Worm (Caenorhabditis elegans) whole organism, mixed stage, embryonic: ENCODE data around the gene srx-67.

ENCODE experiments used
- M03D4.4 ChIP-seq: sonication (generic microtip); optimal IDR thresholded peaks from 2 replicates; lab custom pipeline; 2017; ENCODE audit warnings: mild to moderate bottlenecking, missing genetic modification characterization, missing compliant biosample characterization
- bed-3 ChIP-seq: fragments of 200-800 bp; sonication (Bioruptor generic); optimal IDR thresholded peaks from 3 replicates; lab custom pipeline; 2018; ENCODE audit warnings: mild to moderate bottlenecking, missing genetic modification characterization, moderate library complexity, missing compliant biosample characterization
- ceh-43 ChIP-seq: fragments of 200-800 bp; sonication (Bioruptor generic); optimal IDR thresholded peaks from 2 replicates; lab custom pipeline; 2018; ENCODE audit warnings: mild to moderate bottlenecking, missing genetic modification characterization, moderate library complexity, missing compliant biosample characterization
- ceh-83 ChIP-seq: fragments of 200-800 bp; sonication (Bioruptor generic); optimal IDR thresholded peaks from 2 replicates; lab custom pipeline; 2018; ENCODE audit warnings: mild to moderate bottlenecking, missing genetic modification characterization, missing compliant biosample characterization
- ces-1 ChIP-seq: fragments of 150-350 bp; optimal IDR thresholded peaks from 2 replicates; lab custom pipeline; 2014; ENCODE audit warnings: missing biosample characterization, missing genetic modification reagents, missing genetic modification characterization
- drap-1 ChIP-seq: fragments of 200-800 bp; sonication (Bioruptor generic); optimal IDR thresholded peaks from 3 replicates; lab custom pipeline; 2018; ENCODE audit warnings: mild to moderate bottlenecking, missing genetic modification characterization, missing compliant biosample characterization
- elt-1 ChIP-seq: sonication (generic microtip); optimal IDR thresholded peaks from 2 replicates; lab custom pipeline; 2017; ENCODE audit warnings: missing genetic modification characterization, mild to moderate bottlenecking, missing compliant biosample characterization, antibody characterized with exemption, moderate library complexity, borderline replicate concordance; ENCODE audit not compliant: insufficient read depth
- flh-1 ChIP-seq: fragments of 200-800 bp; sonication (Bioruptor generic); optimal IDR thresholded peaks from 2 replicates; lab custom pipeline; 2018; ENCODE audit warnings: mild to moderate bottlenecking, missing genetic modification characterization, moderate library complexity, missing compliant biosample characterization
- ham-2 ChIP-seq: fragments of 200-800 bp; sonication (Bioruptor generic); optimal IDR thresholded peaks from 2 replicates; lab custom pipeline; 2018; ENCODE audit warnings: mild to moderate bottlenecking, missing genetic modification characterization, missing compliant biosample characterization
- hlh-1 ChIP-seq: fragments of 150-350 bp; optimal IDR thresholded peaks from 2 replicates; lab custom pipeline; 2014; ENCODE audit warnings: missing biosample characterization, missing genetic modification reagents, missing genetic modification characterization
- lin-32 ChIP-seq: fragments of 200-800 bp; sonication (Bioruptor generic); optimal IDR thresholded peaks from 2 replicates; lab custom pipeline; 2018; ENCODE audit warnings: mild to moderate bottlenecking, missing genetic modification characterization, missing compliant biosample characterization
- lsy-2 ChIP-seq: fragments of 150-350 bp; optimal IDR thresholded peaks from 2 replicates; lab custom pipeline; 2014; ENCODE audit warnings: missing biosample characterization, missing genetic modification characterization
- mab-5 ChIP-seq: fragments of 150-350 bp; optimal IDR thresholded peaks from 2 replicates; lab custom pipeline; 2014; ENCODE audit warnings: missing biosample characterization, missing genetic modification characterization
- mep-1 ChIP-seq: fragments of 150-350 bp; optimal IDR thresholded peaks from 2 replicates; lab custom pipeline; 2017; ENCODE audit warnings: missing biosample characterization, missing genetic modification reagents, missing genetic modification characterization, inconsistent platforms
- mls-2 ChIP-seq: sonication (generic microtip); optimal IDR thresholded peaks from 2 replicates; lab custom pipeline; 2016; ENCODE audit warnings: mild to moderate bottlenecking, missing genetic modification characterization, moderate library complexity, missing compliant biosample characterization
- nhr-237 ChIP-seq: fragments of 150-350 bp; optimal IDR thresholded peaks from 2 replicates; lab custom pipeline; 2014; ENCODE audit warnings: missing biosample characterization, missing genetic modification characterization
- nhr-28 ChIP-seq: fragments of 150-350 bp; optimal IDR thresholded peaks from 2 replicates; lab custom pipeline; 2014; ENCODE audit warnings: missing biosample characterization, missing genetic modification characterization
- nhr-76 ChIP-seq: sonication (generic microtip); optimal IDR thresholded peaks from 2 replicates; lab custom pipeline; 2017; ENCODE audit warnings: missing biosample characterization, missing genetic modification characterization
- pha-4 ChIP-seq: fragments of 150-350 bp; optimal IDR thresholded peaks from 2 replicates; lab custom pipeline; 2018; ENCODE audit warnings: missing biosample characterization, missing genetic modification reagents, missing genetic modification characterization
- sem-2 ChIP-seq: fragments of 200-800 bp; sonication (Bioruptor generic); optimal IDR thresholded peaks from 2 replicates; lab custom pipeline; 2018; ENCODE audit warnings: mild to moderate bottlenecking, missing genetic modification characterization, missing compliant biosample characterization
- snpc-4 ChIP-seq: fragments of 150-350 bp; optimal IDR thresholded peaks from 2 replicates; lab custom pipeline; 2014; ENCODE audit warnings: missing biosample characterization, missing genetic modification characterization
- sptf-1 ChIP-seq: sonication (generic microtip); optimal IDR thresholded peaks from 2 replicates; lab custom pipeline; 2017; ENCODE audit warnings: mild to moderate bottlenecking, missing genetic modification characterization, moderate library complexity, missing compliant biosample characterization
- tbx-8 ChIP-seq: fragments of 200-800 bp; sonication (Bioruptor generic); optimal IDR thresholded peaks from 2 replicates; lab custom pipeline; 2018; ENCODE audit warnings: mild to moderate bottlenecking, missing genetic modification characterization, moderate library complexity, missing compliant biosample characterization
- unc-120 ChIP-seq: sonication (generic microtip); optimal IDR thresholded peaks from 2 replicates; lab custom pipeline; 2017; ENCODE audit warnings: missing genetic modification characterization, missing compliant biosample characterization; ENCODE audit not compliant: poor library complexity, severe bottlenecking
- unc-39 ChIP-seq: fragments of 150-350 bp; optimal IDR thresholded peaks from 2 replicates; lab custom pipeline; 2014; ENCODE audit warnings: missing biosample characterization, missing genetic modification characterization
- unc-62 ChIP-seq: fragments of 150-350 bp; optimal IDR thresholded peaks from 2 replicates; lab custom pipeline; 2014; ENCODE audit warnings: missing biosample characterization, missing genetic modification reagents, missing genetic modification characterization
- zip-8 ChIP-seq: fragments of 150-350 bp; optimal IDR thresholded peaks from 2 replicates; lab custom pipeline; 2014; ENCODE audit warnings: missing biosample characterization, missing genetic modification characterization
- ztf-11 ChIP-seq: fragments of 150-350 bp; optimal IDR thresholded peaks from 2 replicates; lab custom pipeline; 2014; ENCODE audit warnings: missing biosample characterization, missing genetic modification characterization

srx-67 gene

ce11 chrV:3953739-3954138, 37.2 kb downstream of the srx-67 start, which contains the start of gene str-247:
Gene str-247 (plus strand): TSS chrV:3954039.
- TF ChIP-seq unc-39 (no peak), snpc-4 (no peak), zip-8 (tag; lab: Kevin White, UChicago) (no peak), elt-1 (tag; lab: Kevin White, UChicago) (no peak)

- TF ChIP-seq pha-4 (tag; lab: Kevin White, UChicago) (no peak), mls-2 (tag; lab: Kevin White, UChicago) (no peak), ceh-83 (GFP tag; lab: Kevin White, UChicago) (no peak), hlh-1 (tag; lab: Kevin White, UChicago) (no peak), lsy-2 (tag; lab: Kevin White, UChicago) (no peak), bed-3 (no peak), nhr-237 (tag; lab: Kevin White, UChicago) (no peak), mep-1 (tag; lab: Kevin White, UChicago) (no peak), flh-1 (no peak), M03D4.4 (no peak), unc-62 (GFP tag; lab: Kevin White, UChicago) (no peak), snpc-4 (no peak), ces-1 (GFP tag; lab: Kevin White, UChicago) (no peak), nhr-28 (no peak), drap-1 (GFP tag; lab: Kevin White, UChicago) (no peak), ceh-43 (GFP tag; lab: Kevin White, UChicago) (no peak), sptf-1 (no peak)
Observed at ce11 chrV:3957608-3958007, 41.0 kb downstream of the srx-67 start, which contains the start of gene cyp-34A5. Gene cyp-34A5 (minus strand): TSS chrV:3957708.

ce11 chrV:3961235-3961634, 44.7 kb downstream of the srx-67 start, which contains the start of gene cyp-34A6:
Gene cyp-34A6 (minus strand): TSS chrV:3961335.
- TF ChIP-seq zip-8 (tag; lab: Kevin White, UChicago) (no peak), bed-3 (no peak), mep-1 (tag; lab: Kevin White, UChicago) (no peak), mab-5 (tag; lab: Kevin White, UChicago) (no peak), sptf-1 (no peak)

- TF ChIP-seq lsy-2 (tag; lab: Kevin White, UChicago) = no peak
- TF ChIP-seq ces-1 (GFP tag; lab: Kevin White, UChicago) = no peak
- no peak for TF ChIP-seq unc-62 (GFP tag; lab: Kevin White, UChicago)
- no peak for TF ChIP-seq lin-32 (GFP tag; lab: Kevin White, UChicago)
- no peak for TF ChIP-seq snpc-4
- no peak for TF ChIP-seq sptf-1
- TF ChIP-seq pha-4 (tag; lab: Kevin White, UChicago) = no peak
- no peak for TF ChIP-seq hlh-1 (tag; lab: Kevin White, UChicago)
- TF ChIP-seq nhr-76 = no peak
- TF ChIP-seq flh-1 = no peak
- no peak for TF ChIP-seq elt-1 (tag; lab: Kevin White, UChicago)
- no peak for TF ChIP-seq ham-2 (GFP tag; lab: Kevin White, UChicago)
- no peak for TF ChIP-seq bed-3
Observed at ce11 chrV:3963715-3964114, 47.1 kb downstream of the srx-67 start, which contains the start of gene cyp-34A7. Gene cyp-34A7 (minus strand): TSS chrV:3963815.

- TF ChIP-seq drap-1 (GFP tag; lab: Kevin White, UChicago) (no peak), ham-2 (GFP tag; lab: Kevin White, UChicago) (no peak), pha-4 (tag; lab: Kevin White, UChicago) (no peak), tbx-8 (GFP tag; lab: Kevin White, UChicago) (no peak), ztf-11 (tag; lab: Kevin White, UChicago) (no peak), unc-120 (tag; lab: Kevin White, UChicago) (no peak), bed-3 (no peak), nhr-237 (tag; lab: Kevin White, UChicago) (no peak), sem-2 (no peak), nhr-76 (no peak), flh-1 (no peak), nhr-28 (no peak), hlh-1 (tag; lab: Kevin White, UChicago) (no peak), mls-2 (tag; lab: Kevin White, UChicago) (no peak), unc-62 (GFP tag; lab: Kevin White, UChicago) (no peak)
Observed at ce11 chrV:3967762-3968161, 51.2 kb downstream of the srx-67 start, which contains the start of gene cyp-34A8. Gene cyp-34A8 (minus strand): TSS chrV:3967823.
